Worm (Caenorhabditis elegans): Measurements from ENCODE around the gene puf-8.

DNA sequence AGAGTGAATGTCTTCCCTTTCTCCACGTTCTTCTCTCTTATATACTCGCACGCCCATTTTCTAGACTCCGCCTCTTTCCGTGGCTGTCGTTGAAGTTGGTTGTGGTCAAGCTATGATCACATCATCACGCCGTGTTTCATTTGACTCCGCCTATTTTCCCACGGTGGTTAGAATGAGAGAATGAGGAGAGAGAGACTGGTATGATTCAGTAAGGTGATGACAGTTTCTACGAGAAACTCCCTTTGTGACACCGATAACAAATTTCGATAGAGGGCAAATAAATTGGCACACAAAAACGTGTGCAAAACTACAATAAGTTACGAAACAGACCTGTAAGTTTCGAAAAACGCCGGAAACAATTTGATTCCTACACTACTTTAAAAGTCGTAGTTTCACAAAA, 17.5 kb downstream of the puf-8 start:
- TF ChIP-seq flt-1 (GFP tag; IDR thresholded peaks at IDR 0.05) (no peak), ztf-29 (GFP tag; IDR thresholded peaks at IDR 0.05) (no peak), ref-1 (GFP tag; conservative IDR thresholded peaks at IDR 0.05) (no peak), ztf-23 (GFP tag; IDR thresholded peaks at IDR 0.05) (no peak), klf-2 (GFP tag; conservative IDR thresholded peaks at IDR 0.05) (no peak), med-1 (GFP tag; optimal IDR thresholded peaks at IDR 0.05; ENCODE audit: insufficient read depth) (no peak), cog-1 (tag; optimal IDR thresholded peaks at IDR 0.05) (no peak)

Measured in whole organism, midembryonic.